Worm (Caenorhabditis elegans): ENCODE measurements around the gene R08C7.4.

The R08C7.4 gene

ce11 chrIV:4400350-4401326 is 34.2 kb upstream of the R08C7.4 start, which contains the start of gene Y24D9A.6 (continued):
- TF ChIP-seq egl-43 (GFP tag; IDR thresholded peaks at IDR 0.05) (no peak), aha-1 (tag) (peak; percentile 79), hlh-30 (tag; optimal IDR thresholded peaks at IDR 0.05; ENCODE audit: insufficient read depth) (peak; percentile 77), R02D3.7 (tag; optimal IDR thresholded peaks at IDR 0.05) (no peak), pha-4 (GFP tag; IDR thresholded peaks at IDR 0.05) (peak; percentile 28; the same call in 1 of the 2 replicates), pha-4 (tag; optimal IDR thresholded peaks at IDR 0.05) (no peak), lin-15B (tag; optimal IDR thresholded peaks at IDR 0.05) (no peak), unc-62 (GFP tag; optimal IDR thresholded peaks at IDR 0.05 in 1 of 2) (peak in 1 of 2 experiments; percentile 99), unc-62 (tag; optimal IDR thresholded peaks at IDR 0.05) (no peak), snpc-4 (tag; optimal IDR thresholded peaks at IDR 0.05) (no peak), Y48G9A.11 (GFP tag; IDR thresholded peaks at IDR 0.05) (no peak), zfp-2 (tag; optimal IDR thresholded peaks at IDR 0.05) (no peak), nhr-237 (tag; optimal IDR thresholded peaks at IDR 0.05) (no peak), lin-29 (GFP tag; IDR thresholded peaks at IDR 0.05) (0 out of 2 replicates have a peak, but pooled peaks have one; percentile 41), mep-1 (tag; optimal IDR thresholded peaks at IDR 0.05) (peak; percentile 58), nhr-25 (tag; optimal IDR thresholded peaks at IDR 0.05; ENCODE audit: borderline replicate concordance, insufficient read depth) (peak; percentile 91), hmg-1.1 (GFP tag; IDR thresholded peaks at IDR 0.05) (peak; percentile 13; the same call in 1 of the 2 replicates), dmd-8 (GFP tag; IDR thresholded peaks at IDR 0.05) (0 out of 2 replicates have a peak, but pooled peaks have one; percentile 24), ceh-20 (GFP tag; IDR thresholded peaks at IDR 0.05) (peak; percentile 69; the same call in 1 of the 2 replicates), zip-2 (tag; optimal IDR thresholded peaks at IDR 0.05) (no peak), spr-1 (tag; optimal IDR thresholded peaks at IDR 0.05) (no peak), hlh-11 (tag; optimal IDR thresholded peaks at IDR 0.05) (peak; percentile 88), ctbp-1 (GFP tag; IDR thresholded peaks at IDR 0.05) (no peak), dve-1 (tag; optimal IDR thresholded peaks at IDR 0.05; ENCODE audit: insufficient read depth) (peak; percentile 64), hif-1 (tag; optimal IDR thresholded peaks at IDR 0.05) (peak; percentile 8 to 61), mes-2 (tag; optimal IDR thresholded peaks at IDR 0.05; ENCODE audit: poor library complexity, severe bottlenecking) (peak; percentile 36), jun-1 (tag; optimal IDR thresholded peaks at IDR 0.05) (no peak), rbr-2 (tag; optimal IDR thresholded peaks at IDR 0.05) (no peak)

- TF ChIP-seq ceh-20 (GFP tag; IDR thresholded peaks at IDR 0.05) (no peak), lsy-2 (tag; optimal IDR thresholded peaks at IDR 0.05) (peak in 1 of 2 experiments; percentile 52), skn-1 (tag; optimal IDR thresholded peaks at IDR 0.05) (no peak), fos-1 (tag; optimal IDR thresholded peaks at IDR 0.05) (no peak), spr-1 (tag; optimal IDR thresholded peaks at IDR 0.05) (no peak), hif-1 (tag; optimal IDR thresholded peaks at IDR 0.05) (peak in 1 of 2 experiments; percentile 3), mdl-1 (tag; optimal IDR thresholded peaks at IDR 0.05) (peak in 1 of 2 experiments; percentile 28), dve-1 (tag; optimal IDR thresholded peaks at IDR 0.05; ENCODE audit: insufficient read depth) (peak; percentile 66), aha-1 (tag) (peak; percentile 32), dpl-1 (GFP tag; optimal IDR thresholded peaks at IDR 0.05) (peak; percentile 20), set-16 (GFP tag; IDR thresholded peaks at IDR 0.05) (no peak), jun-1 (tag; optimal IDR thresholded peaks at IDR 0.05) (no peak), nhr-28 (tag; optimal IDR thresholded peaks at IDR 0.05) (peak; percentile 60), nhr-25 (tag; optimal IDR thresholded peaks at IDR 0.05; ENCODE audit: borderline replicate concordance, insufficient read depth) (peak; percentile 4), zip-11 (GFP tag; IDR thresholded peaks at IDR 0.05) (no peak), snpc-4 (tag; optimal IDR thresholded peaks at IDR 0.05) (no peak), ceh-62 (tag; optimal IDR thresholded peaks at IDR 0.05) (no peak), T20F7.1 (GFP tag; optimal IDR thresholded peaks at IDR 0.05) (peak; percentile 18), ces-1 (GFP tag; optimal IDR thresholded peaks at IDR 0.05) (no peak), hlh-30 (tag; optimal IDR thresholded peaks at IDR 0.05; ENCODE audit: insufficient read depth) (peak; percentile 91), hlh-11 (tag; optimal IDR thresholded peaks at IDR 0.05) (peak; percentile 67), mep-1 (tag; optimal IDR thresholded peaks at IDR 0.05) (peak; percentile 66)
These were observed 32.4 kb upstream of the R08C7.4 start for ce11 chrIV:4402413-4402812.

Data from whole organism, L4 larva.